Worm (Caenorhabditis elegans): ENCODE results near the gene F47G9.6.

- TF ChIP-seq nfya-1 (tag; optimal IDR thresholded peaks at IDR 0.05; ENCODE audit: borderline replicate concordance, insufficient read depth) = no peak
- no peak for TF ChIP-seq nfya-2 (GFP tag; IDR thresholded peaks at IDR 0.05)
- TF ChIP-seq ama-1 (optimal IDR thresholded peaks at IDR 0.05) = no peak
- no peak for TF ChIP-seq ama-1 (GFP tag; optimal IDR thresholded peaks at IDR 0.05)
- no peak for TF ChIP-seq unc-62 (GFP tag; optimal IDR thresholded peaks at IDR 0.05)
- no peak for TF ChIP-seq hmg-20 (GFP tag; IDR thresholded peaks at IDR 0.05)
- TF ChIP-seq him-1 (tag; optimal IDR thresholded peaks at IDR 0.05) = no peak
- TF ChIP-seq rpc-1 (optimal IDR thresholded peaks at IDR 0.05) = no peak
- TF ChIP-seq rpc-1 (tag; optimal IDR thresholded peaks at IDR 0.05) = no peak
- no peak for TF ChIP-seq F52B5.7 (tag; optimal IDR thresholded peaks at IDR 0.05)
- TF ChIP-seq fkh-3 (tag; optimal IDR thresholded peaks at IDR 0.05) = no peak
- TF ChIP-seq K12H6.12 (tag; optimal IDR thresholded peaks at IDR 0.05) = no peak
- no peak for TF ChIP-seq cebp-1 (GFP tag; IDR thresholded peaks at IDR 0.05)
- TF ChIP-seq cebp-1 (tag; optimal IDR thresholded peaks at IDR 0.05) = no peak
- TF ChIP-seq Y53G8AR.9 (GFP tag; conservative IDR thresholded peaks at IDR 0.05) = no peak
- no peak for TF ChIP-seq snpc-4 (GFP tag; optimal IDR thresholded peaks at IDR 0.05)
- no peak for TF ChIP-seq snpc-4 (tag; optimal IDR thresholded peaks at IDR 0.05)
Observed at ce11 chrV:11334193-11334592, 5.0 kb downstream of the F47G9.6 start, which contains the start of gene T02E9.6.

Measured in whole organism, young adult.